Worm (Caenorhabditis elegans): ENCODE measurements around the gene far-2.

DNA sequence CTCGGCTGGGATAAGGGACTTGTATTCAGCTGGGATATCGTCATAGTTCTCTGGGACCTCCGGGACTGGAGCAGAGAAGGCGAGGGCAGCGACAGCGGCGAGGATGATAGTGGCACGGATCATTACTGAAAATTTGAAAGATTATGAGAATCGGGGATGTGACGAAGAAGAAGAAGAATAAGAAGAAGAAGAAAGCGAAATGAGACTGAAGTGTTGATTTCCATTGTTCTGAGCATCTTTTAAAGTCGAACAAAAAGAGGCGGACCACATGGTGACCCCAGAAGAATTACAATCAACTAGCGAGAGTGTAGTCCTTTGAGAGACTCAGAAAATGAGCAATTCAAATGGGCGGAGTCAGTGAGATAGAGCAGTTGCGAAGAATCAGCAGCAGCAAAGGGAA is 573 bp upstream of the far-2 start, which contains the start of gene far-1:
- TF ChIP-seq ceh-58 (GFP tag; IDR thresholded peaks at IDR 0.05) (no peak), hlh-26 (GFP tag; conservative IDR thresholded peaks at IDR 0.05) (no peak), pha-4 (tag; optimal IDR thresholded peaks at IDR 0.05) (no peak), ccch-3 (GFP tag; optimal IDR thresholded peaks at IDR 0.05) (no peak), D2030.7 (GFP tag; IDR thresholded peaks at IDR 0.05) (no peak), let-526 (GFP tag; IDR thresholded peaks at IDR 0.05) (no peak)

Data from whole organism, young adult.